Worm (Caenorhabditis elegans) whole organism, mixed stage, embryonic: ENCODE data around the gene F36F12.2.

ENCODE experiments used
- ces-1 ChIP-seq: fragments of 150-350 bp; optimal IDR thresholded peaks from 2 replicates; lab custom pipeline; 2014; ENCODE audit warnings: missing biosample characterization, missing genetic modification reagents, missing genetic modification characterization
- elt-1 ChIP-seq: sonication (generic microtip); optimal IDR thresholded peaks from 2 replicates; lab custom pipeline; 2017; ENCODE audit warnings: missing genetic modification characterization, mild to moderate bottlenecking, missing compliant biosample characterization, antibody characterized with exemption, moderate library complexity, borderline replicate concordance; ENCODE audit not compliant: insufficient read depth
- nhr-2 ChIP-seq: fragments of 150-350 bp; optimal IDR thresholded peaks from 2 replicates; lab custom pipeline; 2014; ENCODE audit warnings: missing biosample characterization, missing genetic modification characterization
- ztf-11 ChIP-seq: fragments of 150-350 bp; optimal IDR thresholded peaks from 2 replicates; lab custom pipeline; 2014; ENCODE audit warnings: missing biosample characterization, missing genetic modification characterization

DNA sequence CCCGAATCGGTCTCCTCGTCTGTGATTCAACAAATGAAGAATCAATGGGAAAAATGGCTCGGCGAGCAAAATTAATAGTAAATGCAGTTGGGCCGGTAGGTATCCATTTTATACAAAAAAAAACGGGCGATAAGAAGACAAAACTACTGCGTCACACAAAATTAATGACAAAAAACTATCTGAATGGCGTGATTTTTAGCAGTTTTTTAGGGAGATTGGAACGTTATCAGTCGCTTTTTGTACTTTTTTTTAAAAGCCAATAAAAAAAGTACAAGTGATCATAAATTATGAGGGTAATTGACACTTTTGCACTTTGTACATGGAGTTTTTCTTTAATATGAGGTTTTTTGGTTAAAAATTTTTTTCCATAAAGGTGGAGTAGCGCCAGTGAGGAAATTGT, 28.1 kb upstream of the F36F12.2 start:
- TF ChIP-seq ces-1: no peak
- TF ChIP-seq ztf-11 (tag; lab: Kevin White, UChicago): no peak
- TF ChIP-seq elt-1 (tag; lab: Kevin White, UChicago): no peak
- no peak for TF ChIP-seq nhr-2 (tag; lab: Kevin White, UChicago)
